Worm (Caenorhabditis elegans): Measurements from ENCODE around the gene panl-2.

- no peak for TF ChIP-seq aly-2 (tag; optimal IDR thresholded peaks at IDR 0.05)
- TF ChIP-seq nhr-25 (tag; optimal IDR thresholded peaks at IDR 0.05): no peak
- no peak for TF ChIP-seq egl-27 (tag; optimal IDR thresholded peaks at IDR 0.05)
- TF ChIP-seq lin-39 (tag; optimal IDR thresholded peaks at IDR 0.05): no peak
- no peak for TF ChIP-seq unc-55 (GFP tag; optimal IDR thresholded peaks at IDR 0.05)
- no peak for TF ChIP-seq ceh-82 (tag; optimal IDR thresholded peaks at IDR 0.05)
- TF ChIP-seq nhr-237 (tag; optimal IDR thresholded peaks at IDR 0.05): no peak
- TF ChIP-seq ZK546.5 (tag; optimal IDR thresholded peaks at IDR 0.05): no peak
- TF ChIP-seq alr-1 (tag; optimal IDR thresholded peaks at IDR 0.05): no peak
- TF ChIP-seq ama-1 (optimal IDR thresholded peaks at IDR 0.05): no peak
- no peak for TF ChIP-seq nhr-12 (tag; optimal IDR thresholded peaks at IDR 0.05)
- no peak for TF ChIP-seq dmd-4 (tag; optimal IDR thresholded peaks at IDR 0.05)
- no peak for TF ChIP-seq nhr-6 (tag; optimal IDR thresholded peaks at IDR 0.05)
- no peak for TF ChIP-seq peb-1 (tag; optimal IDR thresholded peaks at IDR 0.05)
These were observed 34.2 kb upstream of the panl-2 start for ce11 chrIII:7002143-7002542.

Data from whole organism, L2 larva.